Worm (Caenorhabditis elegans): ENCODE data around the gene unc-10.

The unc-10 gene

ce11 chrX:7232158-7232822, 47.8 kb downstream of the unc-10 start:
- TF ChIP-seq flh-1 (GFP tag; optimal IDR thresholded peaks at IDR 0.05) = no peak
- no peak for TF ChIP-seq ceh-39 (tag; optimal IDR thresholded peaks at IDR 0.05)
- TF ChIP-seq nhr-2 (tag; optimal IDR thresholded peaks at IDR 0.05) = peak; percentile 32
- TF ChIP-seq M03D4.4 (tag; optimal IDR thresholded peaks at IDR 0.05) = no peak
- TF ChIP-seq lin-13 (tag; optimal IDR thresholded peaks at IDR 0.05) = no peak
- no peak for TF ChIP-seq sptf-1 (tag; optimal IDR thresholded peaks at IDR 0.05)
- TF ChIP-seq unc-120 (tag; optimal IDR thresholded peaks at IDR 0.05; ENCODE audit: poor library complexity, severe bottlenecking) = peak; percentile 60
- no peak for TF ChIP-seq cnd-1 (tag; optimal IDR thresholded peaks at IDR 0.05)
- TF ChIP-seq hlh-1 (tag; optimal IDR thresholded peaks at IDR 0.05) = peak; percentile 21
- TF ChIP-seq pha-4 (tag; optimal IDR thresholded peaks at IDR 0.05) = no peak
- TF ChIP-seq ceh-43 (GFP tag; optimal IDR thresholded peaks at IDR 0.05) = no peak
- no peak for TF ChIP-seq drap-1 (GFP tag; optimal IDR thresholded peaks at IDR 0.05)
- TF ChIP-seq ces-1 (GFP tag; optimal IDR thresholded peaks at IDR 0.05) = peak; percentile 76
- TF ChIP-seq lin-32 (GFP tag; optimal IDR thresholded peaks at IDR 0.05) = peak; percentile 0
- TF ChIP-seq elt-3 (tag; optimal IDR thresholded peaks at IDR 0.05) = no peak
- TF ChIP-seq mab-5 (tag; optimal IDR thresholded peaks at IDR 0.05) = no peak
- TF ChIP-seq mls-2 (tag; optimal IDR thresholded peaks at IDR 0.05) = peak; percentile 70

DNA sequence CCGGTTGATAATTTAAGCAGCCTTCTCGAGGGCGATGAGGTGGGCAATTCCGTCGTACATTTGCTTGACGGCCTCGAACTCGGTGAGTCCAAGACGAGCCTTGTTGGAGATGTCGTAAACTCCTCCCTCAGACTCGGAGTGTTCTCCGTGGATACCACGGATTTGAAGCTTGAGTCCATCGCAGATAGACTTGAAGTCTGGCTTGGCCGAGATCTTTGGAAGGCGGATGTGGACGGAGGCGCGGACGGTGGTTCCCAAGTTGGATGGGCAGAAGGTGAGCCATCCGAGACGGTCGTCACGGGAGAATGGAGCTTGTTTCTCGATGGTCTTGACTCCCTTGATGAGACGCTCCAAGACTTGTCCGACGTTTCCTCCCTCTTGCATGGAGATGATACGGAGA, 49.2 kb downstream of the unc-10 start:
- no peak for TF ChIP-seq elt-1 (tag; optimal IDR thresholded peaks at IDR 0.05; ENCODE audit: borderline replicate concordance, insufficient read depth)
- TF ChIP-seq unc-62 (GFP tag; optimal IDR thresholded peaks at IDR 0.05) = no peak
- TF ChIP-seq sem-2 (GFP tag; optimal IDR thresholded peaks at IDR 0.05) = no peak
- TF ChIP-seq mls-2 (tag; optimal IDR thresholded peaks at IDR 0.05) = no peak
- no peak for TF ChIP-seq snpc-4 (tag; optimal IDR thresholded peaks at IDR 0.05)
- no peak for TF ChIP-seq lin-13 (tag; optimal IDR thresholded peaks at IDR 0.05)
- no peak for TF ChIP-seq nhr-12 (tag; optimal IDR thresholded peaks at IDR 0.05)
- TF ChIP-seq nhr-237 (tag; optimal IDR thresholded peaks at IDR 0.05) = no peak

DNA sequence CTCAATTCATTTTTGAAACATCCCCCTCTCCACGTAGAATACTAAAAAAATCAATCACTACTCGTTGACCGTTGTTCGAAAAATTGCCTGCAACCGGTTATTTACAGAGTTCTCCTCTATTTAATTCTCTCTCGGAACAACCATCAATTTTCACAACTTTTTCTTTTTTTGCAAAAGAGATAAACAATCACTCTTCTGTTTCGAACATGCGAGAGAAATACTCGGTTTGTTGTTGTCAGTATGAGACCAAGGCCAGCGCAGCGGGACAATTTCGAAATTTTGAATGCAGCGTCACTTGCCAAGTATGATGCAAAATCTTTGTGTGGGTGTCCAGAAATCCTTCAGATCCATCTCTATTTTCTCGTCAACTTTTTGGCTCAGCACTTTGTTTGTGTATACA, 49.8 kb downstream of the unc-10 start:
- TF ChIP-seq ceh-83 (GFP tag; optimal IDR thresholded peaks at IDR 0.05) = no peak
- TF ChIP-seq ceh-39 (tag; optimal IDR thresholded peaks at IDR 0.05) = no peak
- TF ChIP-seq drap-1 (GFP tag; optimal IDR thresholded peaks at IDR 0.05) = no peak
- TF ChIP-seq bed-3 (GFP tag; optimal IDR thresholded peaks at IDR 0.05) = no peak
- TF ChIP-seq M03D4.4 (tag; optimal IDR thresholded peaks at IDR 0.05) = no peak
- TF ChIP-seq mls-2 (tag; optimal IDR thresholded peaks at IDR 0.05) = no peak
- TF ChIP-seq elt-1 (tag; optimal IDR thresholded peaks at IDR 0.05; ENCODE audit: borderline replicate concordance, insufficient read depth) = no peak
- TF ChIP-seq nhr-237 (tag; optimal IDR thresholded peaks at IDR 0.05) = no peak
- no peak for TF ChIP-seq pha-4 (tag; optimal IDR thresholded peaks at IDR 0.05)
- no peak for TF ChIP-seq tbx-8 (GFP tag; optimal IDR thresholded peaks at IDR 0.05)
- TF ChIP-seq ham-2 (GFP tag; optimal IDR thresholded peaks at IDR 0.05) = no peak
- no peak for TF ChIP-seq zip-8 (tag; optimal IDR thresholded peaks at IDR 0.05)
- TF ChIP-seq sem-2 (GFP tag; optimal IDR thresholded peaks at IDR 0.05) = no peak
- no peak for TF ChIP-seq lin-13 (tag; optimal IDR thresholded peaks at IDR 0.05)
- TF ChIP-seq unc-62 (GFP tag; optimal IDR thresholded peaks at IDR 0.05) = no peak
- TF ChIP-seq ces-1 (GFP tag; optimal IDR thresholded peaks at IDR 0.05) = no peak

DNA sequence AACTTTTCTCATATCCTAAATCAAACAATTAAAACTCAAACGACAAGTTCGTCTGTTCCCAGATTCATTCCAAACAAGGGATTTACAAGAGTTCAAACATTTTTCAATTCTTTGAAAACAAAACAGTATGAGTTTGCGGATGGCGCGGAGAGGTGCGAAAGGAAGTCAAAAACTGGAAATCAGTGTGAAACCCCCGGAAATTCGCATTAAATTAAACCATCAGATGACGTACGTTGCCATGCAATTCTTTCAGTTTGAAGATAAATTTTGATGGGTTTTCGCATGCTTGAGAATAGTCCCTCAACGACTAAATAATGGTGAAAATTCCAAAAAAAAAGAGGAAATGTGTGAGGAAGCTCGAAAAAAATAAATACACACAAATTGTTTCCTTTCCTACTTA, 50.8 kb downstream of the unc-10 start:
- TF ChIP-seq unc-120 (tag; optimal IDR thresholded peaks at IDR 0.05; ENCODE audit: poor library complexity, severe bottlenecking) (no peak), nhr-76 (tag; optimal IDR thresholded peaks at IDR 0.05) (no peak), elt-3 (tag; optimal IDR thresholded peaks at IDR 0.05) (no peak), lsy-2 (tag; optimal IDR thresholded peaks at IDR 0.05) (no peak), bed-3 (GFP tag; optimal IDR thresholded peaks at IDR 0.05) (no peak), elt-1 (tag; optimal IDR thresholded peaks at IDR 0.05; ENCODE audit: borderline replicate concordance, insufficient read depth) (no peak), hlh-1 (tag; optimal IDR thresholded peaks at IDR 0.05) (no peak), M03D4.4 (tag; optimal IDR thresholded peaks at IDR 0.05) (no peak), ces-1 (GFP tag; optimal IDR thresholded peaks at IDR 0.05) (no peak), nhr-12 (tag; optimal IDR thresholded peaks at IDR 0.05) (no peak), ztf-11 (tag; optimal IDR thresholded peaks at IDR 0.05) (no peak), flh-1 (GFP tag; optimal IDR thresholded peaks at IDR 0.05) (no peak), mab-5 (tag; optimal IDR thresholded peaks at IDR 0.05) (no peak), cnd-1 (tag; optimal IDR thresholded peaks at IDR 0.05) (no peak), nhr-28 (tag; optimal IDR thresholded peaks at IDR 0.05) (no peak), nhr-2 (tag; optimal IDR thresholded peaks at IDR 0.05) (no peak), ceh-43 (GFP tag; optimal IDR thresholded peaks at IDR 0.05) (no peak), ceh-83 (GFP tag; optimal IDR thresholded peaks at IDR 0.05) (no peak), sem-2 (GFP tag; optimal IDR thresholded peaks at IDR 0.05) (no peak), mep-1 (tag; optimal IDR thresholded peaks at IDR 0.05) (no peak)
